Fruit fly (Drosophila melanogaster) whole organism, prepupa: Measurements from ENCODE around the gene CG8870.

ENCODE experiments used
- CG10631 ChIP-seq: fragments of 200-800 bp; sonication (Bioruptor generic); optimal IDR thresholded peaks from 2 replicates; lab custom pipeline; 2016; ENCODE audit warnings: missing biosample characterization, missing genetic modification characterization
- CG11762 ChIP-seq: fragments of 200-800 bp; sonication (Bioruptor generic); optimal IDR thresholded peaks from 3 replicates; lab custom pipeline; 2016; ENCODE audit warnings: missing biosample characterization, missing genetic modification characterization; ENCODE audit not compliant: insufficient read depth
- CG15336 ChIP-seq: fragments of 200-800 bp; sonication (Bioruptor generic); IDR thresholded peaks from 2 replicates; pipeline ENCODE4 v1.3.6; 2022; ENCODE audit warnings: missing biosample characterization, missing genetic modification characterization
- CG16779 ChIP-seq: fragments of 200-800 bp; sonication (Bioruptor generic); optimal IDR thresholded peaks from 3 replicates; lab custom pipeline; 2017; ENCODE audit warnings: missing biosample characterization, mild to moderate bottlenecking, missing genetic modification characterization
- CG3032 ChIP-seq: fragments of 200-800 bp; optimal IDR thresholded peaks from 2 replicates; lab custom pipeline; 2019; ENCODE audit warnings: missing biosample characterization, mild to moderate bottlenecking, missing genetic modification characterization, moderate library complexity
- CG32006 ChIP-seq: fragments of 200-800 bp; sonication (Bioruptor generic); optimal IDR thresholded peaks from 3 replicates; lab custom pipeline; 2017; ENCODE audit warnings: missing biosample characterization, mild to moderate bottlenecking, missing genetic modification characterization
- CG3919 ChIP-seq: fragments of 200-800 bp; sonication (Bioruptor generic); optimal IDR thresholded peaks from 3 replicates; lab custom pipeline; 2016; ENCODE audit warnings: missing biosample characterization, missing genetic modification characterization
- CG4318 ChIP-seq: fragments of 200-800 bp; sonication (Bioruptor generic); optimal IDR thresholded peaks from 3 replicates; lab custom pipeline; 2017; ENCODE audit warnings: missing biosample characterization, mild to moderate bottlenecking, missing genetic modification characterization
- CG6163 ChIP-seq: fragments of 200-800 bp; sonication (Bioruptor generic); IDR thresholded peaks from 3 replicates; pipeline ENCODE4 v1.3.6; 2022; ENCODE audit warnings: missing biosample characterization, missing genetic modification characterization
- CG6276 ChIP-seq: fragments of 200-800 bp; sonication (Bioruptor generic); optimal IDR thresholded peaks from 2 replicates; lab custom pipeline; 2017; ENCODE audit warnings: missing biosample characterization, mild to moderate bottlenecking, missing genetic modification characterization
- CG6808 ChIP-seq: fragments of 200-800 bp; sonication (Bioruptor generic); optimal IDR thresholded peaks from 3 replicates; lab custom pipeline; 2017; ENCODE audit warnings: missing biosample characterization, missing genetic modification characterization, mild to moderate bottlenecking, moderate library complexity, missing genetic modification reagents
- CG6854 ChIP-seq: fragments of 200-800 bp; sonication (Bioruptor generic); optimal IDR thresholded peaks from 2 replicates; lab custom pipeline; 2017; ENCODE audit warnings: missing biosample characterization, mild to moderate bottlenecking, missing genetic modification characterization
- CG7368 ChIP-seq: fragments of 200-800 bp; sonication (Bioruptor generic); optimal IDR thresholded peaks from 3 replicates; lab custom pipeline; 2016; ENCODE audit warnings: missing biosample characterization, missing genetic modification characterization
- CG8119 ChIP-seq: fragments of 200-800 bp; sonication (Bioruptor generic); IDR thresholded peaks from 3 replicates; pipeline ENCODE4 v1.3.6; 2022; ENCODE audit warnings: missing biosample characterization, missing genetic modification characterization
- CG8319 ChIP-seq: fragments of 200-800 bp; sonication (Bioruptor generic); optimal IDR thresholded peaks from 3 replicates; lab custom pipeline; 2016; ENCODE audit warnings: missing biosample characterization, missing genetic modification characterization
- CG8632 ChIP-seq: fragments of 200-800 bp; sonication (Bioruptor generic); optimal IDR thresholded peaks from 3 replicates; lab custom pipeline; 2016; ENCODE audit warnings: missing biosample characterization, missing genetic modification characterization
- Eip75B ChIP-seq: fragments of 200-800 bp; sonication (Bioruptor generic); optimal IDR thresholded peaks from 3 replicates; lab custom pipeline; 2016; ENCODE audit warnings: missing biosample characterization, missing genetic modification characterization
- Eip78C ChIP-seq: fragments of 200-800 bp; sonication (Bioruptor generic); peaks from one replicate; lab custom pipeline; 2016; ENCODE audit warnings: missing biosample characterization, missing genetic modification characterization
- Eip93F ChIP-seq: fragments of 200-800 bp; sonication (Bioruptor generic); optimal IDR thresholded peaks from 2 replicates; lab custom pipeline; 2016; ENCODE audit warnings: missing biosample characterization, mild to moderate bottlenecking, missing genetic modification characterization
- Ets96B ChIP-seq: fragments of 200-800 bp; optimal IDR thresholded peaks from 2 replicates; lab custom pipeline; 2019; ENCODE audit warnings: missing biosample characterization, mild to moderate bottlenecking, missing genetic modification characterization, moderate library complexity
- Gug ChIP-seq: fragments of 200-800 bp; sonication (Bioruptor generic); IDR thresholded peaks from 2 replicates; pipeline ENCODE4 v1.3.6; 2022; ENCODE audit warnings: missing biosample characterization, missing genetic modification characterization
- Hr39 ChIP-seq: fragments of 200-800 bp; sonication (Bioruptor generic); optimal IDR thresholded peaks from 2 replicates; lab custom pipeline; 2016; ENCODE audit warnings: missing biosample characterization, missing genetic modification characterization
- Hr4 ChIP-seq: fragments of 200-800 bp; sonication (Bioruptor generic); optimal IDR thresholded peaks from 3 replicates; lab custom pipeline; 2016; ENCODE audit warnings: missing biosample characterization, missing genetic modification characterization
- Lpt ChIP-seq: fragments of 200-800 bp; sonication (Bioruptor generic); optimal IDR thresholded peaks from 3 replicates; lab custom pipeline; 2016; ENCODE audit warnings: missing biosample characterization, missing genetic modification characterization
- Met ChIP-seq: fragments of 200-800 bp; sonication (Bioruptor generic); optimal IDR thresholded peaks from 3 replicates; lab custom pipeline; 2016; ENCODE audit warnings: missing biosample characterization, missing genetic modification characterization
- OdsH ChIP-seq: fragments of 200-800 bp; sonication (Bioruptor generic); optimal IDR thresholded peaks from 3 replicates; lab custom pipeline; 2016; ENCODE audit warnings: missing biosample characterization, missing genetic modification characterization
- Sox102F ChIP-seq: fragments of 200-800 bp; sonication (Bioruptor generic); optimal IDR thresholded peaks from 2 replicates; lab custom pipeline; 2016; ENCODE audit warnings: missing biosample characterization, mild to moderate bottlenecking, missing genetic modification characterization
- achi ChIP-seq: fragments of 200-800 bp; sonication (Bioruptor generic); optimal IDR thresholded peaks from 3 replicates; lab custom pipeline; 2016; ENCODE audit warnings: missing biosample characterization, missing genetic modification characterization
- cyc ChIP-seq: fragments of 200-800 bp; sonication (Bioruptor generic); optimal IDR thresholded peaks from 3 replicates; lab custom pipeline; 2016; ENCODE audit warnings: missing biosample characterization, missing genetic modification characterization
- eg ChIP-seq: fragments of 200-800 bp; sonication (Bioruptor generic); IDR thresholded peaks from 3 replicates; pipeline ENCODE4 v1.3.6; 2022; ENCODE audit warnings: missing biosample characterization, missing genetic modification characterization
- esn ChIP-seq: fragments of 200-800 bp; sonication (Bioruptor generic); optimal IDR thresholded peaks from 2 replicates; lab custom pipeline; 2016; ENCODE audit warnings: missing biosample characterization, mild to moderate bottlenecking, missing genetic modification characterization, moderate library complexity
- fkh ChIP-seq: fragments of 200-800 bp; sonication (Bioruptor generic); optimal IDR thresholded peaks from 3 replicates; lab custom pipeline; 2017; ENCODE audit warnings: missing biosample characterization, mild to moderate bottlenecking, missing genetic modification characterization, moderate library complexity
- net ChIP-seq: fragments of 200-800 bp; sonication (Bioruptor generic); optimal IDR thresholded peaks from 3 replicates; lab custom pipeline; 2016; ENCODE audit warnings: missing biosample characterization, missing genetic modification characterization
- spab ChIP-seq: fragments of 200-800 bp; sonication (Bioruptor generic); optimal IDR thresholded peaks from 2 replicates; lab custom pipeline; 2017; ENCODE audit warnings: missing biosample characterization, mild to moderate bottlenecking, missing genetic modification characterization, missing genetic modification reagents
- svp ChIP-seq: fragments of 200-800 bp; sonication (Bioruptor generic); peaks from one replicate; lab custom pipeline; 2016; ENCODE audit warnings: missing biosample characterization, missing genetic modification characterization
- topi ChIP-seq: fragments of 200-800 bp; sonication (Bioruptor generic); optimal IDR thresholded peaks from 3 replicates; lab custom pipeline; 2016; ENCODE audit warnings: missing biosample characterization, missing genetic modification characterization
- vri ChIP-seq: fragments of 200-800 bp; sonication (Bioruptor generic); optimal IDR thresholded peaks from 3 replicates; lab custom pipeline; 2016; ENCODE audit warnings: missing biosample characterization, mild to moderate bottlenecking, missing genetic modification characterization

Gene CG8870

dm6 chr3R:13412704-13413103, 33.1 kb downstream of the CG8870 start (continued):
- no peak for TF ChIP-seq CG16779
- no peak for TF ChIP-seq vri (GFP tag; lab: Kevin White, UChicago)
- TF ChIP-seq fkh (GFP tag; lab: Kevin White, UChicago): no peak
- TF ChIP-seq CG10631 (GFP tag; lab: Kevin White, UChicago): no peak
- TF ChIP-seq CG8632 (GFP tag; lab: Kevin White, UChicago): no peak
- TF ChIP-seq Gug (GFP tag; lab: Robert Waterston, UW): no peak
- peak; percentile 66 for TF ChIP-seq Hr4
- no peak for TF ChIP-seq spab (GFP tag; lab: Kevin White, UChicago)
- no peak for TF ChIP-seq Eip93F
- TF ChIP-seq CG6163 (GFP tag; lab: Robert Waterston, UW): no peak
- TF ChIP-seq CG11762 (GFP tag; lab: Kevin White, UChicago): no peak
- TF ChIP-seq CG3032 (tag; lab: Kevin White, UChicago): no peak
- no peak for TF ChIP-seq Ets96B (tag; lab: Kevin White, UChicago)
- 0 out of 3 replicates have a peak, but pooled peaks have one; percentile 43 for TF ChIP-seq CG8119
- TF ChIP-seq net (GFP tag; lab: Kevin White, UChicago): no peak
- TF ChIP-seq eg (GFP tag; lab: Robert Waterston, UW): peak; percentile 51; the same call in 2 of the 3 replicates
- TF ChIP-seq CG3919 (GFP tag; lab: Kevin White, UChicago): no peak

dm6 chr3R:13415186-13415585, 35.5 kb downstream of the CG8870 start, which contains the start of gene yellow-e:
yellow-e (minus strand) TSS chr3R:13415286.
- TF ChIP-seq eg (GFP tag; lab: Robert Waterston, UW): 0 out of 3 replicates have a peak, but pooled peaks have one; percentile 9
- TF ChIP-seq vri (GFP tag; lab: Kevin White, UChicago): no peak
- TF ChIP-seq CG8319 (GFP tag; lab: Kevin White, UChicago): no peak
- 0 out of 3 replicates have a peak, but pooled peaks have one; percentile 19 for TF ChIP-seq CG8119
- TF ChIP-seq spab (GFP tag; lab: Kevin White, UChicago): no peak

DNA sequence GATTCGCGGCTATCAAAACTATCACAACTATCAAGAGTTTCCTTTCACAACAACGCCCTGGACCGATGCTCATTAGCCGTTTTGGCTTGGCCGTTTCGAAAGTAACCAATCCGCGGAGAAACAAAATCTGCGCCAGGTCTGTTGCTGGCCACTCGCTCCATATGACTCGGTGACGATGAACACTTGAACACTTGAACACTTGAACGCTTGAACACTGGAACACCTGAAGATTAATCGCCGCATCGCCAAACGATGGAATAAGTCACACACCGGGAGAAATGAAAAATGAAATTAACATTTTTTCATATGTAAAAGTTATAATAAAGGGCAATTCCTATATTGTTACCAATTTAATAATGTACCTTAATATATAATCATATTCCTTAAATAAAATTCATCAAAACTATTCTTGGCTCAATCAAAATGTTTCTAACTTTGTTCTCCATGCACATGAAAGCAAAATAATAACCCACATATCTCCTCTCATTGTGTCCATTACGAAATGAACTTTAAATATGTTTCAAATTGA, 37.5 kb downstream of the CG8870 start:
- TF ChIP-seq CG6808 (GFP tag; lab: Kevin White, UChicago): no peak
- TF ChIP-seq CG6276: peak; percentile 10
- TF ChIP-seq OdsH (GFP tag; lab: Kevin White, UChicago): no peak
- peak; percentile 34 for TF ChIP-seq Eip78C (GFP tag; lab: Kevin White, UChicago)
- TF ChIP-seq vri (GFP tag; lab: Kevin White, UChicago): no peak
- TF ChIP-seq CG8119: peak; percentile 52; the same call in 2 of the 3 replicates
- no peak for TF ChIP-seq Ets96B (tag; lab: Kevin White, UChicago)
- no peak for TF ChIP-seq CG8632 (GFP tag; lab: Kevin White, UChicago)
- TF ChIP-seq CG15336: peak; percentile 57
- TF ChIP-seq svp (GFP tag; lab: Kevin White, UChicago): no peak
- no peak for TF ChIP-seq Met (GFP tag; lab: Kevin White, UChicago)
- no peak for TF ChIP-seq CG4318 (GFP tag; lab: Kevin White, UChicago)
- no peak for TF ChIP-seq Hr39 (GFP tag; lab: Kevin White, UChicago)
- TF ChIP-seq CG7368 (GFP tag; lab: Kevin White, UChicago): no peak
- no peak for TF ChIP-seq spab (GFP tag; lab: Kevin White, UChicago)
- peak; percentile 59 for TF ChIP-seq CG32006 (GFP tag; lab: Kevin White, UChicago)
- no peak for TF ChIP-seq Sox102F
- TF ChIP-seq achi (GFP tag; lab: Kevin White, UChicago): no peak

DNA sequence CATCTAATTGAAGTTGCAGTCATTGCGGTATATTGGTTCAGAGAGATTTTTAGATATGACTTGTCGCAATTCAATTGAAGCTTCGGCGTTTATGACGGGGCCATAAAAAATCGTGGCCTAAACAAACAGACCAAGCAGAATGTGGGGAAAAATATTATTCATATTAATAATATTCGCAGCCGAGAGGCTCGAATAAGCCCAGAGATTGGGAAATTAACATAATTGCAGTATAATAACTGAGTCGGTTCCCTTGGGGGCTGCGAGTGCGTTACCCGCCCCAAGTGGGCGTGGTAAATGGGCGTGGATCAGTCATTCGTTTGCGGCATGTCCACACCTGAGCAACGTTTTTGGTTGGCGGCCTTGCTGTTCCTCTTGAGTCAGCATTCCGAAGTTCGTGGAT, 40.3 kb downstream of the CG8870 start, which contains the start of gene Ir87a:
TSS of gene Ir87a (plus strand) at position 301 of the 400 bp plus-strand sequence.
- no peak for TF ChIP-seq cyc
- no peak for TF ChIP-seq achi (GFP tag; lab: Kevin White, UChicago)
- TF ChIP-seq CG16779: no peak
- no peak for TF ChIP-seq Eip93F
- no peak for TF ChIP-seq eg (GFP tag; lab: Robert Waterston, UW)
- no peak for TF ChIP-seq topi (GFP tag; lab: Kevin White, UChicago)
- TF ChIP-seq CG6163 (GFP tag; lab: Robert Waterston, UW): no peak
- no peak for TF ChIP-seq Eip75B (GFP tag; lab: Kevin White, UChicago)
- TF ChIP-seq Gug (GFP tag; lab: Robert Waterston, UW): no peak
- no peak for TF ChIP-seq Sox102F
- TF ChIP-seq CG11762 (GFP tag; lab: Kevin White, UChicago): no peak
- TF ChIP-seq esn (GFP tag; lab: Kevin White, UChicago): no peak
- TF ChIP-seq CG6854: no peak
- no peak for TF ChIP-seq Lpt (GFP tag; lab: Kevin White, UChicago)
- no peak for TF ChIP-seq spab (GFP tag; lab: Kevin White, UChicago)
- no peak for TF ChIP-seq OdsH (GFP tag; lab: Kevin White, UChicago)
- TF ChIP-seq CG7368 (GFP tag; lab: Kevin White, UChicago): no peak
